Worm (Caenorhabditis elegans) whole organism, L4/young adult: ENCODE results near the gene Y75B8A.10.

ENCODE experiments used
- W03F9.2 ChIP-seq: fragments of 150-350 bp; optimal IDR thresholded peaks from 2 replicates; lab custom pipeline; 2014; ENCODE audit warnings: missing biosample characterization, missing genetic modification characterization
- him-1 ChIP-seq: sonication (generic microtip); optimal IDR thresholded peaks from 2 replicates; lab custom pipeline; 2016; ENCODE audit warnings: missing genotype, missing genetic modification reagents, missing genetic modification characterization, missing compliant biosample characterization

DNA sequence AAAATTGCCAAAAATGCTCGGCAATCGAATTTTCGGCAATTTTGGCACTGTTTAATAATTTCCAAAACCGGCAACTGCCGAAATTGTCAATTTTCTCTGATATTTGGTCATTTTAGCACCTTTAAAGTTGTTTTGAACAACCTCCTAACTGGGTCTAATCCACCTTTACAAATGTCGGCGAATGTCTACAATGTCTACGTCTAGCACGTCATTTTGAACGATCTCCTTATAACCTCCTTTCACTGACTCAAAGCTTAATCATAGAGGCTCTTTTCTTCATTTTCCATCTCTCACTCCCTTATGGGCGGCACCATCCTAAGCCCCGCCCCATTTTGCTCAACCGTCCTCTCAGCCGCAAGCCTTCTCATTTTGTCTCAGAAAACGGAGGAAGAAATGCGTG is 11.4 kb upstream of the Y75B8A.10 start, which contains the start of gene Y75B8A.44:
- no peak for TF ChIP-seq W03F9.2 (tag; lab: Kevin White, UChicago)
- no peak for TF ChIP-seq him-1
